Worm (Caenorhabditis elegans): ENCODE data around the gene Y41C4A.12.

Gene Y41C4A.12

ce11 chrIII:11698569-11698968, 27.9 kb downstream of the Y41C4A.12 start, which contains the start of gene Y41C4A.7:
Y41C4A.7 (plus strand) TSS chrIII:11698869.
- no peak for TF ChIP-seq ama-1 (optimal IDR thresholded peaks at IDR 0.05)
- TF ChIP-seq npax-4 (tag; optimal IDR thresholded peaks at IDR 0.05): no peak
- no peak for TF ChIP-seq hlh-8 (tag; optimal IDR thresholded peaks at IDR 0.05)
- TF ChIP-seq ceh-30 (tag; optimal IDR thresholded peaks at IDR 0.05): no peak
- TF ChIP-seq pqm-1 (tag; optimal IDR thresholded peaks at IDR 0.05): no peak
- TF ChIP-seq K09A11.1 (tag; optimal IDR thresholded peaks at IDR 0.05; ENCODE audit: insufficient read depth): no peak
- TF ChIP-seq syd-9 (tag; optimal IDR thresholded peaks at IDR 0.05): no peak
- TF ChIP-seq ztf-16 (tag; optimal IDR thresholded peaks at IDR 0.05): no peak
- no peak for TF ChIP-seq ceh-6 (GFP tag; optimal IDR thresholded peaks at IDR 0.05)
- no peak for TF ChIP-seq unc-55 (GFP tag; optimal IDR thresholded peaks at IDR 0.05)
- no peak for TF ChIP-seq tbx-2 (tag; optimal IDR thresholded peaks at IDR 0.05)
- no peak for TF ChIP-seq ahr-1 (tag; optimal IDR thresholded peaks at IDR 0.05)
- no peak for TF ChIP-seq pros-1 (tag; optimal IDR thresholded peaks at IDR 0.05)
- TF ChIP-seq pha-4 (tag; optimal IDR thresholded peaks at IDR 0.05): no peak
- TF ChIP-seq dmd-4 (tag; optimal IDR thresholded peaks at IDR 0.05; ENCODE audit: borderline replicate concordance): no peak
- TF ChIP-seq ceh-18 (tag; optimal IDR thresholded peaks at IDR 0.05): no peak
- no peak for TF ChIP-seq unc-86 (tag; optimal IDR thresholded peaks at IDR 0.05)

DNA sequence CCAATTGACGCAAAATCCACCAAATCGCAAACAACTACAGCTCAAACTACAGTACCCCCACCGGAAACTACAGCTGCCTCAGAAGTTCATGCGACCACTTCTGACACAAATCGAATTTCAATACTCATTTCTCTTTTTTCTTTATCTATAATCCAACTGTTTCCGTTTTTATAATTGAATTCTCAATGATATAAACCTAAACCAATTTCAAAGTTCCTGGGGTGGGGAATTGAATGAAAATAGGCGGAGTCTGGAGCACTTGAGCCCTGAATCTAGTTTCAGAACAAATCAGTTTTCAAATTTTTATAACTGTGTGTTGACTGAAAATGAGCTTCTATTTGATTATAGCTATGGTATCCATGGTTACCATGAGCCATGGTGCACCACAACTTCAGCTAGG, 30.2 kb downstream of the Y41C4A.12 start, which contains the start of gene Y41C4A.6:
Gene Y41C4A.6, plus strand, starts transcription at position 301 of the 400 bp plus-strand sequence.
- TF ChIP-seq ceh-14 (tag; optimal IDR thresholded peaks at IDR 0.05) (no peak), unc-42 (tag; optimal IDR thresholded peaks at IDR 0.05) (no peak), dve-1 (tag; optimal IDR thresholded peaks at IDR 0.05) (no peak), sdc-2 (tag; optimal IDR thresholded peaks at IDR 0.05) (no peak), pha-4 (tag; optimal IDR thresholded peaks at IDR 0.05) (no peak), C38D4.7 (GFP tag; optimal IDR thresholded peaks at IDR 0.05) (no peak), ceh-45 (GFP tag; IDR thresholded peaks at IDR 0.05) (no peak), hlh-8 (tag; optimal IDR thresholded peaks at IDR 0.05) (no peak), elt-2 (tag; optimal IDR thresholded peaks at IDR 0.05) (no peak), unc-55 (GFP tag; optimal IDR thresholded peaks at IDR 0.05) (no peak), ceh-24 (tag; optimal IDR thresholded peaks at IDR 0.05) (no peak), elt-4 (tag; optimal IDR thresholded peaks at IDR 0.05) (no peak), ceh-30 (tag; optimal IDR thresholded peaks at IDR 0.05) (no peak), tbx-2 (tag; optimal IDR thresholded peaks at IDR 0.05) (no peak), hlh-13 (GFP tag; optimal IDR thresholded peaks at IDR 0.05) (no peak)

DNA sequence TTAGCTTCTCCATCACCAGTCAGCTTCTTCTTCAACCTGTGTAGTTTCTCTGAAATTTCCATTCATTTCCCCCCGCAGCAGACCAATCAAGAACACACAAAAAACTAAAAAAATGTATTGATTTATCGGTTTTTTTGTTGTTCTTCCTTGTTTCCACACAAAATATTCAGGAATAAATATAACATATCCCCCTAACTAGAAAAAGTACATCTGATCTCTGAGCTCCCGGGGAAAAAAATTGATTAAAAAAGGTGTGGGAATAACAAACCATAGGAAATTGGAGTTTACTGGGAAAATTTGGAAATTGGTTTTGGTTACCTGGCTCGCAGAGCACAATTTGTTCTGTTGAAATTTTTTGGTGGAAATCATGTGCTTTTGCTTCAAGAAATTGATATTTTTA, 31.5 kb downstream of the Y41C4A.12 start, which contains the start of gene Y41C4A.22:
Gene Y41C4A.22, plus strand, starts transcription at position 301 of the 400 bp plus-strand sequence.
- no peak for TF ChIP-seq unc-55 (GFP tag; optimal IDR thresholded peaks at IDR 0.05)
- TF ChIP-seq ama-1 (optimal IDR thresholded peaks at IDR 0.05): no peak
- TF ChIP-seq ceh-45 (GFP tag; IDR thresholded peaks at IDR 0.05): no peak
- no peak for TF ChIP-seq pax-1 (tag; optimal IDR thresholded peaks at IDR 0.05)
- TF ChIP-seq nfya-1 (tag; optimal IDR thresholded peaks at IDR 0.05): no peak
- TF ChIP-seq ceh-34 (tag; optimal IDR thresholded peaks at IDR 0.05): no peak
- TF ChIP-seq ref-2 (tag; optimal IDR thresholded peaks at IDR 0.05): no peak
- no peak for TF ChIP-seq hlh-8 (tag; optimal IDR thresholded peaks at IDR 0.05)
- TF ChIP-seq fkh-10 (GFP tag; optimal IDR thresholded peaks at IDR 0.05): no peak
- no peak for TF ChIP-seq hlh-6 (tag; optimal IDR thresholded peaks at IDR 0.05)
- TF ChIP-seq ceh-48 (tag; optimal IDR thresholded peaks at IDR 0.05): no peak

DNA sequence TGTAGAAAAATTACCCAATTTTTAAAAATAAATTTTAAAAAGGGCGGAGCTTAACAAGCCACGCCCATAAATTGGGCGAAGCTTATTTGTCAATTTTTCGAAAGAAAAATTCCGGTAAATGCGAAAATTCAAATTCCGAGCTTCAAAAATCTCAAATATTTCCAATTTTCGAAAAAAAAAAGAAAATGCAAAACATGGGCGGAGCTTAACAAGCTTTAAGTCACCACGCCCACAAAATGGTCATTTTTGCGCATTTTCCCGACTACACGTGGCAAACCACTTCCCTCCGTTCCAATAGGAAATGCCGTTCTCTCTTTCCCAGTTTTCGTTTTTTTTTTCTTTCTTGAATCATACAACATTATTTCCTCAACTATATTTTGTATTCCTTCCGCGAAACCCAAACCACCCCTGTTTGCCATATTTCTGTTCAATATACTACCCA, 32.0 kb downstream of the Y41C4A.12 start:
- no peak for TF ChIP-seq lin-11 (tag; optimal IDR thresholded peaks at IDR 0.05)
- TF ChIP-seq ceh-31 (tag; optimal IDR thresholded peaks at IDR 0.05): no peak
- no peak for TF ChIP-seq dve-1 (tag; optimal IDR thresholded peaks at IDR 0.05)
- TF ChIP-seq C08G9.2 (tag; optimal IDR thresholded peaks at IDR 0.05): no peak
- no peak for TF ChIP-seq elt-2 (tag; optimal IDR thresholded peaks at IDR 0.05)
- no peak for TF ChIP-seq pha-4 (tag; optimal IDR thresholded peaks at IDR 0.05)
- no peak for TF ChIP-seq gmeb-2 (tag; optimal IDR thresholded peaks at IDR 0.05)
- no peak for TF ChIP-seq pha-2 (tag; optimal IDR thresholded peaks at IDR 0.05)
- no peak for TF ChIP-seq syd-9 (tag; optimal IDR thresholded peaks at IDR 0.05)
- TF ChIP-seq K02D7.2 (tag; optimal IDR thresholded peaks at IDR 0.05): no peak
- no peak for TF ChIP-seq hlh-8 (tag; optimal IDR thresholded peaks at IDR 0.05)
- TF ChIP-seq unc-55 (GFP tag; optimal IDR thresholded peaks at IDR 0.05): no peak
- TF ChIP-seq C38D4.7 (GFP tag; optimal IDR thresholded peaks at IDR 0.05): no peak
- TF ChIP-seq ceh-18 (tag; optimal IDR thresholded peaks at IDR 0.05): no peak
- no peak for TF ChIP-seq pqm-1 (tag; optimal IDR thresholded peaks at IDR 0.05)
- no peak for TF ChIP-seq sox-4 (tag; optimal IDR thresholded peaks at IDR 0.05)
- TF ChIP-seq zip-5 (tag; optimal IDR thresholded peaks at IDR 0.05): no peak
- no peak for TF ChIP-seq ceh-14 (tag; optimal IDR thresholded peaks at IDR 0.05)
- no peak for TF ChIP-seq rnt-1 (tag; optimal IDR thresholded peaks at IDR 0.05)
- TF ChIP-seq ahr-1 (tag; optimal IDR thresholded peaks at IDR 0.05): no peak

Data from whole organism, late embryonic.